Fruit fly (Drosophila melanogaster) Kc167 (cell line): Measurements from ENCODE around the gene CG31510.

Experiments
- Myc ChIP-seq: fragments of >200 bp; optimal IDR thresholded peaks from 2 replicates; lab custom pipeline; 2017; ENCODE audit warnings: missing external identifiers
- Sin3A ChIP-seq: fragments of >200 bp; optimal IDR thresholded peaks from 2 replicates; lab custom pipeline; 2018; ENCODE audit warnings: missing external identifiers
- h ChIP-seq: fragments of >200 bp; optimal IDR thresholded peaks from 3 replicates; lab custom pipeline; 2018; ENCODE audit warnings: missing external identifiers
- insv ChIP-seq: fragments of >200 bp; optimal IDR thresholded peaks from 3 replicates; lab custom pipeline; 2018; ENCODE audit warnings: missing external identifiers
- psq ChIP-seq: fragments of >200 bp; optimal IDR thresholded peaks from 2 replicates; lab custom pipeline; 2017; ENCODE audit warnings: missing external identifiers
- ttk ChIP-seq: sonication (Bioruptor generic); optimal IDR thresholded peaks from 2 replicates; lab custom pipeline; 2017; ENCODE audit warnings: missing external identifiers

CG31510 gene

DNA sequence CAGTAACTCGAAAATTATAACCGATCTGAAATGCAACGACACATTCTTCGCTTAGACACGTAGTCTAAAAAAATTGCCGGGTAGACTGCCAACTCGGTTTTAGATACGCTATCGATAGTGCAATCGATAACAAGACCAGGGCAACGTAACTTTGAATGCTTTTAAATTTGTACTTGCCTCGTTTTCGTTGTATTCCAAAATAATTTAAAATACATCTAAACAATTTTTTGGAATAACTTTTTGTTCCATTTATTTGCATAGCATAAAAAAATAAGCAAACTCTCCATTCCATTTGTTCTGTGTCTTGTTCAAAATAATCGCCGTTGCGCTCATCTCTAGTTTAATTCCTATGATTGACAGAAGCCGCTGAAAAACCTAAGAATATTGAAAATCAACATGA is 53.2 kb downstream of the CG31510 start, which contains the start of the genes Stt3B and CG11839:
Gene Stt3B, minus strand, starts transcription at position 69 of the 400 bp plus-strand sequence.
Gene CG11839, plus strand, starts transcription at position 359 of the 400 bp plus-strand sequence.
- TF ChIP-seq Myc (no peak), psq (lab: Kevin White, UChicago) (no peak), ttk (lab: Kevin White, UChicago) (no peak), insv (no peak), Sin3A (lab: Kevin White, UChicago) (no peak), h (lab: Kevin White, UChicago) (no peak)
